Fruit fly (Drosophila melanogaster) whole organism, wandering third instar larva: ENCODE results near the gene tal-3A.

Experiments used
- Abd-B ChIP-seq: fragments of >200 bp; optimal IDR thresholded peaks from 2 replicates; lab custom pipeline; 2017; ENCODE audit warnings: missing biosample characterization, missing genetic modification characterization
- CG32264 ChIP-seq: fragments of 200-800 bp; sonication (Bioruptor generic); optimal IDR thresholded peaks from 2 replicates; lab custom pipeline; 2016; ENCODE audit warnings: missing biosample characterization, missing genetic modification characterization
- CrebA ChIP-seq: fragments of 200-800 bp; sonication (Bioruptor generic); optimal IDR thresholded peaks from 2 replicates; lab custom pipeline; 2016; ENCODE audit warnings: missing biosample characterization, mild to moderate bottlenecking, missing genetic modification characterization, borderline replicate concordance
- Dfd ChIP-seq: fragments of >200 bp; optimal IDR thresholded peaks from 2 replicates; lab custom pipeline; 2017; ENCODE audit warnings: missing biosample characterization, missing genetic modification characterization
- Dif ChIP-seq: fragments of 200-275, 200-300 bp; sonication (Bioruptor generic); optimal IDR thresholded peaks from 2 replicates; lab custom pipeline; 2018; ENCODE audit warnings: missing biosample characterization, missing genetic modification characterization; ENCODE audit not compliant: partially characterized antibody
- GATAd ChIP-seq: sonication (Bioruptor generic); optimal IDR thresholded peaks from 2 replicates; lab custom pipeline; 2016; ENCODE audit warnings: missing biosample characterization, missing genetic modification characterization
- HLH106 ChIP-seq: fragments of 200-800 bp; optimal IDR thresholded peaks from 3 replicates; lab custom pipeline; 2019; ENCODE audit warnings: missing biosample characterization, mild to moderate bottlenecking, missing genetic modification characterization, moderate library complexity
- Hnf4 ChIP-seq: fragments of 200-800 bp; sonication (Bioruptor generic); optimal IDR thresholded peaks from 2 replicates; lab custom pipeline; 2016; ENCODE audit warnings: missing biosample characterization, mild to moderate bottlenecking, missing genetic modification characterization
- Hr78 ChIP-seq: fragments of >200 bp; optimal IDR thresholded peaks from 2 replicates; lab custom pipeline; 2017; ENCODE audit warnings: missing biosample characterization, missing genetic modification characterization
- Hr83 ChIP-seq: fragments of 200-300 bp; sonication (Bioruptor generic); optimal IDR thresholded peaks from 2 replicates; lab custom pipeline; 2016; ENCODE audit warnings: missing biosample characterization, mild to moderate bottlenecking, missing genetic modification characterization, moderate library complexity; ENCODE audit not compliant: poor library complexity, severe bottlenecking
- Jra ChIP-seq: sonication (Bioruptor generic); optimal IDR thresholded peaks from 2 replicates; lab custom pipeline; 2016; ENCODE audit warnings: missing biosample characterization, missing genetic modification characterization
- Mio ChIP-seq: sonication (Bioruptor generic); optimal IDR thresholded peaks from 2 replicates; lab custom pipeline; 2016; ENCODE audit warnings: missing biosample characterization, missing genetic modification characterization
- Myc ChIP-seq: fragments of >200 bp; optimal IDR thresholded peaks from 2 replicates; lab custom pipeline; 2017
- N ChIP-seq: fragments of >200 bp; optimal IDR thresholded peaks from 2 replicates; lab custom pipeline; 2018; ENCODE audit warnings: missing biosample characterization, missing external identifiers, missing genetic modification characterization
- OdsH ChIP-seq: fragments of 200-800 bp; sonication (Bioruptor generic); optimal IDR thresholded peaks from 2 replicates; lab custom pipeline; 2016; ENCODE audit warnings: missing biosample characterization, mild to moderate bottlenecking, missing genetic modification characterization
- Rel ChIP-seq, 2 experiments: fragments of 200-800 bp; sonication (Bioruptor generic) in 1 of 2; optimal IDR thresholded peaks; 2 replicates in 1 of 2; 3 replicates in 1 of 2; lab custom pipeline; 2016 to 2019; ENCODE audit warnings: mild to moderate bottlenecking in 2 of 2, missing biosample characterization in 2 of 2, missing genetic modification characterization in 2 of 2, moderate library complexity in 1 of 2
- Sp1 ChIP-seq: fragments of 200-800 bp; sonication (Bioruptor generic); optimal IDR thresholded peaks from 3 replicates; lab custom pipeline; 2019; ENCODE audit warnings: missing biosample characterization, mild to moderate bottlenecking, missing genetic modification characterization, moderate library complexity
- br ChIP-seq: fragments of 200-800 bp; sonication (Bioruptor generic); optimal IDR thresholded peaks from 2 replicates; lab custom pipeline; 2016; ENCODE audit warnings: missing biosample characterization, missing genetic modification characterization
- brk ChIP-seq: fragments of 200-800 bp; sonication (Bioruptor generic); optimal IDR thresholded peaks from 2 replicates; lab custom pipeline; 2016; ENCODE audit warnings: missing biosample characterization, mild to moderate bottlenecking, missing genetic modification characterization
- dl ChIP-seq, 2 experiments: fragments of 175-275, 200-275 bp in 1 of 2; fragments of 200-275 bp in 1 of 2; sonication (Bioruptor generic); optimal IDR thresholded peaks; lab custom pipeline; 2018; ENCODE audit warnings: mild to moderate bottlenecking in 2 of 2, missing biosample characterization in 2 of 2, missing genetic modification characterization in 2 of 2, moderate library complexity in 2 of 2; ENCODE audit not compliant: partially characterized antibody in 2 of 2, insufficient read depth in 1 of 2
- dmrt93B ChIP-seq: fragments of 200-800 bp; sonication (Bioruptor generic); optimal IDR thresholded peaks from 2 replicates; lab custom pipeline; 2018; ENCODE audit warnings: missing biosample characterization, mild to moderate bottlenecking, missing genetic modification characterization
- dsf ChIP-seq: sonication (Bioruptor generic); optimal IDR thresholded peaks from 2 replicates; lab custom pipeline; 2016; ENCODE audit warnings: missing biosample characterization, missing genetic modification characterization, borderline replicate concordance
- ey ChIP-seq: fragments of 200-800 bp; sonication (Bioruptor generic); optimal IDR thresholded peaks from 2 replicates; lab custom pipeline; 2016; ENCODE audit warnings: missing biosample characterization, missing genetic modification characterization
- foxo ChIP-seq, 2 experiments: fragments of 200-800 bp; sonication (Bioruptor generic); optimal IDR thresholded peaks; 2 replicates in 1 of 2; 3 replicates in 1 of 2; lab custom pipeline; 2016 to 2017; ENCODE audit warnings: missing biosample characterization in 2 of 2, missing genetic modification characterization in 2 of 2
- fru ChIP-seq: fragments of 200-800 bp; sonication (Bioruptor generic); optimal IDR thresholded peaks from 3 replicates; lab custom pipeline; 2016; ENCODE audit warnings: missing biosample characterization, mild to moderate bottlenecking, missing genetic modification characterization
- h ChIP-seq: fragments of 200-800 bp; sonication (Bioruptor generic); optimal IDR thresholded peaks from 3 replicates; lab custom pipeline; 2016; ENCODE audit warnings: missing biosample characterization, mild to moderate bottlenecking, missing genetic modification characterization
- jim ChIP-seq: fragments of 175-275, 200-325 bp; sonication (Bioruptor generic); optimal IDR thresholded peaks from 2 replicates; lab custom pipeline; 2016; ENCODE audit warnings: missing biosample characterization, mild to moderate bottlenecking, missing genetic modification characterization
- lola ChIP-seq: fragments of >200 bp; optimal IDR thresholded peaks from 2 replicates; lab custom pipeline; 2017; ENCODE audit warnings: missing biosample characterization, missing genetic modification characterization
- pan ChIP-seq: fragments of >200 bp; optimal IDR thresholded peaks from 2 replicates; lab custom pipeline; 2017
- psq ChIP-seq: fragments of 200-800 bp; sonication (Bioruptor generic); optimal IDR thresholded peaks from 3 replicates; lab custom pipeline; 2017; ENCODE audit warnings: missing biosample characterization, mild to moderate bottlenecking, missing genetic modification characterization, moderate library complexity
- rgr ChIP-seq: fragments of 200-800 bp; sonication (Bioruptor generic); optimal IDR thresholded peaks from 3 replicates; lab custom pipeline; 2016; ENCODE audit warnings: missing biosample characterization, mild to moderate bottlenecking, missing genetic modification characterization
- sage ChIP-seq: fragments of 200-800 bp; sonication (Bioruptor generic); optimal IDR thresholded peaks from 2 replicates; lab custom pipeline; 2016; ENCODE audit warnings: missing biosample characterization, mild to moderate bottlenecking, missing genetic modification characterization
- sv ChIP-seq: fragments of 200-800 bp; sonication (Bioruptor generic); optimal IDR thresholded peaks from 3 replicates; lab custom pipeline; 2016; ENCODE audit warnings: missing biosample characterization, missing genetic modification characterization
- tai ChIP-seq: sonication (Bioruptor generic); optimal IDR thresholded peaks from 2 replicates; lab custom pipeline; 2016; ENCODE audit warnings: missing biosample characterization, missing genetic modification characterization
- usp ChIP-seq: fragments of >200 bp; optimal IDR thresholded peaks from 2 replicates; lab custom pipeline; 2017; ENCODE audit warnings: missing biosample characterization, missing genetic modification characterization
- woc ChIP-seq: sonication (Bioruptor generic); optimal IDR thresholded peaks from 2 replicates; lab custom pipeline; 2016; ENCODE audit warnings: missing biosample characterization, mild to moderate bottlenecking, missing genetic modification characterization

The tal-3A gene

dm6 chr3R:13831596-13832119 is 18.7 kb downstream of the tal-3A start:
- TF ChIP-seq Rel (GFP tag; optimal IDR thresholded peaks at IDR 0.05; lab: Kevin White, UChicago) (peak; percentile 29), Rel (tag; optimal IDR thresholded peaks at IDR 0.05; lab: Kevin White, UChicago) (peak; percentile 64), ey (peak; percentile 35), psq (peak; percentile 79), dsf (no peak), CrebA (GFP tag; lab: Kevin White, UChicago) (no peak), OdsH (peak; percentile 74), br (GFP tag; lab: Kevin White, UChicago) (peak; percentile 22), rgr (GFP tag; lab: Kevin White, UChicago) (peak; percentile 68), Sp1 (GFP tag; lab: Kevin White, UChicago) (peak; percentile 85), sage (no peak), Mio (GFP tag; lab: Kevin White, UChicago) (no peak), HLH106 (tag; lab: Kevin White, UChicago) (peak; percentile 87), foxo (GFP tag; optimal IDR thresholded peaks at IDR 0.05; lab: Kevin White, UChicago) (peak in 1 of 2 experiments; percentile 75), jim (GFP tag; lab: Kevin White, UChicago) (no peak), h (GFP tag; lab: Kevin White, UChicago) (peak; percentile 67), brk (GFP tag; lab: Kevin White, UChicago) (peak; percentile 12), Hnf4 (peak; percentile 58), Jra (GFP tag; lab: Kevin White, UChicago) (no peak), fru (GFP tag; lab: Kevin White, UChicago) (peak; percentile 69), GATAd (GFP tag; lab: Kevin White, UChicago) (no peak)

- TF ChIP-seq jim (GFP tag; lab: Kevin White, UChicago) (no peak), dl (GFP tag; optimal IDR thresholded peaks at IDR 0.05; lab: Kevin White, UChicago; ENCODE audit: insufficient read depth in 1 of 2, partially characterized antibody in 2 of 2) (no peak), HLH106 (tag; lab: Kevin White, UChicago) (no peak), psq (no peak), pan (lab: Kevin White, UChicago) (no peak)
These were observed 20.0 kb downstream of the tal-3A start for dm6 chr3R:13832950-13833349.

dm6 chr3R:13833515-13833914 is 20.6 kb downstream of the tal-3A start:
- peak; percentile 71 for TF ChIP-seq Myc (lab: Kevin White, UChicago)
- TF ChIP-seq Sp1 (GFP tag; lab: Kevin White, UChicago), result no peak
- no peak for TF ChIP-seq dl (GFP tag; optimal IDR thresholded peaks at IDR 0.05; lab: Kevin White, UChicago; ENCODE audit: insufficient read depth in 1 of 2, partially characterized antibody in 2 of 2)
- no peak for TF ChIP-seq jim (GFP tag; lab: Kevin White, UChicago)
- no peak for TF ChIP-seq br (GFP tag; lab: Kevin White, UChicago)
- no peak for TF ChIP-seq Dif

dm6 chr3R:13834551-13834950 is 21.6 kb downstream of the tal-3A start:
- TF ChIP-seq foxo (GFP tag; optimal IDR thresholded peaks at IDR 0.05; lab: Kevin White, UChicago), result no peak
- TF ChIP-seq dmrt93B (GFP tag; lab: Kevin White, UChicago), result no peak
- no peak for TF ChIP-seq psq
- no peak for TF ChIP-seq fru (GFP tag; lab: Kevin White, UChicago)
- TF ChIP-seq Dif, result no peak
- TF ChIP-seq tai (GFP tag; lab: Kevin White, UChicago), result no peak
- TF ChIP-seq, all 38 proteins: peak for 0

dm6 chr3R:13837807-13838206 is 24.9 kb downstream of the tal-3A start, which contains the start of gene Nsf2:
Gene Nsf2 (minus strand): TSS chr3R:13837991.
- no peak for TF ChIP-seq Abd-B (GFP tag; lab: Kevin White, UChicago)
- TF ChIP-seq psq, result no peak
- TF ChIP-seq Dfd (GFP tag; lab: Kevin White, UChicago), result no peak
- no peak for TF ChIP-seq Hnf4
- no peak for TF ChIP-seq Myc (lab: Kevin White, UChicago)
- no peak for TF ChIP-seq foxo (GFP tag; optimal IDR thresholded peaks at IDR 0.05; lab: Kevin White, UChicago)
- TF ChIP-seq h (GFP tag; lab: Kevin White, UChicago), result no peak
- TF ChIP-seq sv (GFP tag; lab: Kevin White, UChicago), result no peak
- no peak for TF ChIP-seq N (GFP tag; lab: Kevin White, UChicago)
- no peak for TF ChIP-seq dsf
- TF ChIP-seq Rel (GFP tag; optimal IDR thresholded peaks at IDR 0.05; lab: Kevin White, UChicago), result no peak
- TF ChIP-seq Rel (tag; optimal IDR thresholded peaks at IDR 0.05; lab: Kevin White, UChicago), result peak; percentile 48
- TF ChIP-seq br (GFP tag; lab: Kevin White, UChicago), result no peak
- TF ChIP-seq Mio (GFP tag; lab: Kevin White, UChicago), result no peak
- TF ChIP-seq sage, result no peak
- TF ChIP-seq CG32264 (GFP tag; lab: Kevin White, UChicago), result no peak
- TF ChIP-seq jim (GFP tag; lab: Kevin White, UChicago), result no peak
- TF ChIP-seq tai (GFP tag; lab: Kevin White, UChicago), result no peak
- no peak for TF ChIP-seq pan (lab: Kevin White, UChicago)
- no peak for TF ChIP-seq ey
- TF ChIP-seq Hr83 (GFP tag; lab: Kevin White, UChicago), result no peak
- TF ChIP-seq dl (GFP tag; optimal IDR thresholded peaks at IDR 0.05; lab: Kevin White, UChicago; ENCODE audit: insufficient read depth in 1 of 2, partially characterized antibody in 2 of 2), result peak; percentile 2 to 54
- no peak for TF ChIP-seq lola (GFP tag; lab: Kevin White, UChicago)
- TF ChIP-seq usp (GFP tag; lab: Kevin White, UChicago), result no peak
- no peak for TF ChIP-seq OdsH
- TF ChIP-seq Dif, result peak; percentile 93
- TF ChIP-seq rgr (GFP tag; lab: Kevin White, UChicago), result peak; percentile 4
- no peak for TF ChIP-seq dmrt93B (GFP tag; lab: Kevin White, UChicago)
- TF ChIP-seq Hr78, result no peak
- no peak for TF ChIP-seq GATAd (GFP tag; lab: Kevin White, UChicago)
- no peak for TF ChIP-seq brk (GFP tag; lab: Kevin White, UChicago)
- TF ChIP-seq Sp1 (GFP tag; lab: Kevin White, UChicago), result no peak
- no peak for TF ChIP-seq woc (GFP tag; lab: Kevin White, UChicago)
- TF ChIP-seq CrebA (GFP tag; lab: Kevin White, UChicago), result no peak
- TF ChIP-seq Jra (GFP tag; lab: Kevin White, UChicago), result no peak
